Worm (Caenorhabditis elegans): ENCODE measurements around the gene F35A5.2.

DNA sequence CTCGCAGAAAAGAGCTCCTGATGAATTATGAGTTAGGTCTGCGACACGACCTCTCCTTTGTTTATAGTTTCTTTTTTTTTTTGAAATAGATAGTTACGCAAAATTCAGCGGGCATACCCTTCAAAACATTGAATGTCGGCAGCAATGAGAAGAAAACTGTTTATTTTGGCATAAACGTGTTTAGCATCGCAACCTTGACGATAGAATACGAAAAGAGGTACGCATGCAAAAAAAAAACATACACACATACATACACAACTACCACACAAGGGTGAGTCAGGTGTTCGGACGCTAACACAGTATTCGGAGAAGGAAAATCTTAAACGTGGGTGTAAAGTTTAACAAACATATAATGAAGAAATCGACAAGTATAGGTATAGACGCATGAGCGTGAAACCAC lies 30.7 kb downstream of the F35A5.2 start:
- TF ChIP-seq hmg-4 (GFP tag; optimal IDR thresholded peaks at IDR 0.05) = no peak
- TF ChIP-seq tbx-37 (GFP tag; conservative IDR thresholded peaks at IDR 0.05) = no peak
- TF ChIP-seq tra-4 (tag; optimal IDR thresholded peaks at IDR 0.05) = no peak
- TF ChIP-seq ets-7 (tag; optimal IDR thresholded peaks at IDR 0.05) = no peak
- no peak for TF ChIP-seq ama-1 (optimal IDR thresholded peaks at IDR 0.05)
- no peak for TF ChIP-seq sea-1 (GFP tag; conservative IDR thresholded peaks at IDR 0.05)
- no peak for TF ChIP-seq tbx-11 (GFP tag; IDR thresholded peaks at IDR 0.05)
- no peak for TF ChIP-seq flt-1 (GFP tag; IDR thresholded peaks at IDR 0.05)
- TF ChIP-seq hnd-1 (tag; optimal IDR thresholded peaks at IDR 0.05) = no peak
- TF ChIP-seq F13C5.2 (tag; optimal IDR thresholded peaks at IDR 0.05) = no peak
- TF ChIP-seq scrt-1 (GFP tag; IDR thresholded peaks at IDR 0.05) = no peak

Data from whole organism, early embryonic.